Worm (Caenorhabditis elegans): ENCODE measurements around the gene tor-1.

ce11 chrIV:14034571-14034954 lies 49.0 kb upstream of the tor-1 start:
- TF ChIP-seq ets-7 (tag; optimal IDR thresholded peaks at IDR 0.05) (no peak), scrt-1 (GFP tag; IDR thresholded peaks at IDR 0.05) (no peak), tbx-37 (GFP tag; conservative IDR thresholded peaks at IDR 0.05) (no peak), ceh-13 (GFP tag; optimal IDR thresholded peaks at IDR 0.05) (no peak), hmbx-1 (tag; optimal IDR thresholded peaks at IDR 0.05) (no peak), ama-1 (optimal IDR thresholded peaks at IDR 0.05) (no peak), pes-1 (GFP tag; IDR thresholded peaks at IDR 0.05) (no peak), B0310.2 (tag; optimal IDR thresholded peaks at IDR 0.05) (no peak), flt-1 (GFP tag; IDR thresholded peaks at IDR 0.05) (no peak), hmg-4 (GFP tag; optimal IDR thresholded peaks at IDR 0.05) (no peak), hnd-1 (tag; optimal IDR thresholded peaks at IDR 0.05) (no peak), tbx-11 (GFP tag; IDR thresholded peaks at IDR 0.05) (no peak), ceh-36 (tag; optimal IDR thresholded peaks at IDR 0.05) (no peak)

All from whole organism, early embryonic.